Worm (Caenorhabditis elegans): ENCODE data around the gene nhr-182.

nhr-182 gene

ce11 chrV:2259750-2260149, at the start of gene nhr-182:
TSS of gene nhr-182 (minus strand) at chrV:2259927.
- no peak for TF ChIP-seq ref-1 (GFP tag; conservative IDR thresholded peaks at IDR 0.05)
- TF ChIP-seq med-1 (GFP tag; optimal IDR thresholded peaks at IDR 0.05; ENCODE audit: insufficient read depth): no peak
- no peak for TF ChIP-seq flt-1 (GFP tag; IDR thresholded peaks at IDR 0.05)
- TF ChIP-seq cog-1 (tag; optimal IDR thresholded peaks at IDR 0.05): no peak
- no peak for TF ChIP-seq T22C8.4 (GFP tag; IDR thresholded peaks at IDR 0.05)
- no peak for TF ChIP-seq ztf-29 (GFP tag; IDR thresholded peaks at IDR 0.05)
- TF ChIP-seq klf-2 (GFP tag; conservative IDR thresholded peaks at IDR 0.05): no peak
- TF ChIP-seq tab-1 (GFP tag; IDR thresholded peaks at IDR 0.05): no peak
- no peak for TF ChIP-seq ztf-23 (GFP tag; IDR thresholded peaks at IDR 0.05)

- TF ChIP-seq T22C8.4 (GFP tag; IDR thresholded peaks at IDR 0.05) (no peak), flt-1 (GFP tag; IDR thresholded peaks at IDR 0.05) (no peak), cog-1 (tag; optimal IDR thresholded peaks at IDR 0.05) (no peak)
Observed at ce11 chrV:2308246-2308645, 48.5 kb upstream of the nhr-182 start.

DNA sequence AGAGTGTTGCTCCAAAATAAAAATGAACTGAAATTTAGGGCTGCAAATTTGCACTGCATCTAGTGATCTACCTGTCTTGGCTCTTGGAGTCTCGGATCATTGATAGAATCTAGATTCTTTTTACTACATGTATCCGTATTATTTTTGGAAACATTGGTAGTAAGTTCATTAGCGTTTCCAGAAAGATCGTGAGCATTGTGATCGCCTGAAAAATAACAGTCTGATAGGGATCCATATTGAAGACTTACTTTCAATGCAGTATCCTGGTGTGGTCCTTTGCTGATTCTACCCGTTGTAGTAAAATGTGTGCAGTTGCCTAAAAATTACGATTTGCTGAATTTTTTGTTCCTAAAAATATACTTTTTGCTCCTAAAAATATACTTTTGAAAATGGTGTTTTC, 46.7 kb upstream of the nhr-182 start:
- TF ChIP-seq ztf-29 (GFP tag; IDR thresholded peaks at IDR 0.05) (no peak), med-1 (GFP tag; optimal IDR thresholded peaks at IDR 0.05; ENCODE audit: insufficient read depth) (no peak), T22C8.4 (GFP tag; IDR thresholded peaks at IDR 0.05) (no peak), klf-2 (GFP tag; conservative IDR thresholded peaks at IDR 0.05) (no peak), ztf-23 (GFP tag; IDR thresholded peaks at IDR 0.05) (no peak), flt-1 (GFP tag; IDR thresholded peaks at IDR 0.05) (no peak), tab-1 (GFP tag; IDR thresholded peaks at IDR 0.05) (no peak), cog-1 (tag; optimal IDR thresholded peaks at IDR 0.05) (no peak), ref-1 (GFP tag; conservative IDR thresholded peaks at IDR 0.05) (no peak)

DNA sequence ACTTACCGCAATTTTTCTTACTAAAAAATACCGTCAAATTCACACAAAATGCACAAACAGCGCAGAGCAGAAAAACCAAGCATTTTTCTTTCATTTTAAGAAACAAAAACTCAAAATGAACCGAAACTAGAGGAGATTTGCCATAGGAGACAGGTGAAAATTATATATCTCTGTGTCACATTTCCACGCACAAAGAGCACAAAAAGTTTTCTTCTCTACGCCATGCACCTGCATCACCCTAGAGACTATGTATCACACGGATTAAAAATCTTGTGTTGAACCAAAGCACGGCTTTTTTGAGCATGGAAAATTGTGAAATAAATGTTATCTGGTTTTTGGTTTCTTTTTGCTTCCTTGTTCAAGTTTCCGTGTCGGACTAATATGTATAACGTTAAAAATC, 44.0 kb upstream of the nhr-182 start, which contains the start of gene irld-15:
irld-15 (minus strand) TSS at position 101 of the 400 bp plus-strand sequence.
- no peak for TF ChIP-seq ref-1 (GFP tag; conservative IDR thresholded peaks at IDR 0.05)
- no peak for TF ChIP-seq klf-2 (GFP tag; conservative IDR thresholded peaks at IDR 0.05)
- no peak for TF ChIP-seq T22C8.4 (GFP tag; IDR thresholded peaks at IDR 0.05)
- TF ChIP-seq tab-1 (GFP tag; IDR thresholded peaks at IDR 0.05): no peak
- no peak for TF ChIP-seq ztf-29 (GFP tag; IDR thresholded peaks at IDR 0.05)
- no peak for TF ChIP-seq cog-1 (tag; optimal IDR thresholded peaks at IDR 0.05)
- no peak for TF ChIP-seq flt-1 (GFP tag; IDR thresholded peaks at IDR 0.05)
- TF ChIP-seq ztf-23 (GFP tag; IDR thresholded peaks at IDR 0.05): no peak
- TF ChIP-seq med-1 (GFP tag; optimal IDR thresholded peaks at IDR 0.05; ENCODE audit: insufficient read depth): no peak

DNA sequence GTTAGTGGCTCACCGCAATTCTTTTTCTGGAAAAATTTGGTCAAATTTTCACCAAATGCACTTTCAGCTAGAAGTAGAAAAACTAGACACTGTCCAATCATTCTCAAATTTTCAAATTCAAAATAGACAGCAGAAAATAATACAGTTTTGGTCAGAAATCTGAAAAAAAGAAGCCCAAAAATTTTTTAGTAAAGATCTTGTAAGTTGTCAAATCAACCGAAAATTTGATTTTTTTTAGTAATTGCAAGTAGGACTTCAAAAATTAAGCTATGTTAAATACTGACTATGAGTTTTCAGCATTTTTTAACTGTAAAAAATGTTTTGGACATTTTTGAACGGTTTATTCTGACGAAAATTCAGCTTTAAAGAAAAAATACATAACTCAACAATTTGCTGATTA, 41.2 kb upstream of the nhr-182 start, which contains the start of gene Y19D10B.8:
Y19D10B.8 (minus strand) TSS at position 101 of the 400 bp plus-strand sequence.
- TF ChIP-seq flt-1 (GFP tag; IDR thresholded peaks at IDR 0.05) (no peak), med-1 (GFP tag; optimal IDR thresholded peaks at IDR 0.05; ENCODE audit: insufficient read depth) (no peak)

DNA sequence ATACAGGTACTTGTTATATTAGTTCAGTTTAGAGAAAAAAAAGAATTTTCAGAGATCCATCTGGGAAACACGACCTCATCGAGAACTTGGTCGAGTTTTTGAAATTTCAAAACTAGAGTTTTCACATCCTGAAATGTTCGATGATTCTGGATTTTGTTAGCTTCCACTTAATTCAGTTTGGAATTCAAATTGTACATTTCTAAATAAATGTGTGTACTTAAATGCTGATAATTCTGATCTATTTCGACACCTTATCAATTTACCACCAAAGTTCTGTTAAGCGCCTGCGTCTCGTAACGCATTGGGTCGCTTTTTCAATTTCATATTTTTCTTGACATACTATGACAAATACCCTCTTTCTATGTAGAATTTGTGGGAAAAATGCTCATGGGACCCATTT, 34.9 kb upstream of the nhr-182 start, which contains the start of gene nhr-226:
nhr-226 (plus strand) TSS at position 301 of the 400 bp plus-strand sequence.
- TF ChIP-seq flt-1 (GFP tag; IDR thresholded peaks at IDR 0.05) (no peak), ztf-29 (GFP tag; IDR thresholded peaks at IDR 0.05) (no peak), ref-1 (GFP tag; conservative IDR thresholded peaks at IDR 0.05) (no peak), cog-1 (tag; optimal IDR thresholded peaks at IDR 0.05) (no peak), tab-1 (GFP tag; IDR thresholded peaks at IDR 0.05) (no peak), T22C8.4 (GFP tag; IDR thresholded peaks at IDR 0.05) (no peak), ztf-23 (GFP tag; IDR thresholded peaks at IDR 0.05) (no peak), med-1 (GFP tag; optimal IDR thresholded peaks at IDR 0.05; ENCODE audit: insufficient read depth) (no peak), klf-2 (GFP tag; conservative IDR thresholded peaks at IDR 0.05) (no peak)

DNA sequence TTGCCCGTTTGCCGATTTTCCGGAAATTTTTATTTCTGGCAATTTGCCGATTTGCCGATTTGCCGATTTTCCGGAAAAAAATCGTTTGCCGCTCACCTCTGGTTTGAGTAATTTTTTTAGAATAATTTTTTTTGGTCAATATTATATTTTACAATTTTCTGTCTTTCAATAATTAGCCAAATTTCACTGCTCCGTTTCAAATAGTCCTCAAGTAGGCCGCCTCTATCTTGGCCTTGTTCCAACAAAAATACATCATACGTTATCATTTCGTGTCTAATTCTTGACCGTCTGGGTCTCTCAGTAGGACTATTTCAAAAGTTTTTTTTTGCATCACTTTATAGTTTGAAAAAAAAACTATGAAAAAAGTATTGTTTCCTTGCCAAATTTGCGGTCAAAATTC, 32.5 kb upstream of the nhr-182 start, which contains the start of gene nhr-115:
nhr-115 (plus strand) TSS at position 301 of the 400 bp plus-strand sequence.
- TF ChIP-seq tab-1 (GFP tag; IDR thresholded peaks at IDR 0.05): no peak
- TF ChIP-seq ztf-23 (GFP tag; IDR thresholded peaks at IDR 0.05): no peak
- no peak for TF ChIP-seq cog-1 (tag; optimal IDR thresholded peaks at IDR 0.05)
- TF ChIP-seq ref-1 (GFP tag; conservative IDR thresholded peaks at IDR 0.05): no peak

ce11 chrV:2290329-2290728, 30.6 kb upstream of the nhr-182 start, which contains the start of gene nhr-225:
TSS of gene nhr-225 (minus strand) at chrV:2290474.
- TF ChIP-seq med-1 (GFP tag; optimal IDR thresholded peaks at IDR 0.05; ENCODE audit: insufficient read depth) (no peak), T22C8.4 (GFP tag; IDR thresholded peaks at IDR 0.05) (no peak), tab-1 (GFP tag; IDR thresholded peaks at IDR 0.05) (no peak), ztf-29 (GFP tag; IDR thresholded peaks at IDR 0.05) (no peak), ztf-23 (GFP tag; IDR thresholded peaks at IDR 0.05) (no peak), flt-1 (GFP tag; IDR thresholded peaks at IDR 0.05) (no peak), klf-2 (GFP tag; conservative IDR thresholded peaks at IDR 0.05) (no peak), cog-1 (tag; optimal IDR thresholded peaks at IDR 0.05) (no peak), ref-1 (GFP tag; conservative IDR thresholded peaks at IDR 0.05) (no peak)

DNA sequence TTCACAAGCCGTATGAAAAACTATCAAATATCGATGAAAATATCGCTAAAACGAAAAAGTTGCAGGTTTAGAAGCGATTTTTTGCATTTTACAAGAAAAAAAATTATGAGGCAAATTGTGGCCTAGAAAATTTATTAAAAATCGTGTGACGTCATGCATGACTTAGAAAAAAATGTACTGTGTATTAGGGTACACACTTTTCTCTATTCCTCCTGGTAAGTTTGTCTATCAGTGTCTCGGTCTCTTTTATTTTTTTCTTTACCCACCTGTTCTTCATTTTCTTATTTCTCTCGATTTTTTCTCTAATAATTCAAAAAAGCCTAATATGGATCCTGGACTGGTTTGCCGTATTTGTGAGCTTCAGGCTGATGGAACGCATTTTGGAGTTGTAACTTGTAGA, 25.4 kb upstream of the nhr-182 start, which contains the start of gene nhr-227:
nhr-227 (plus strand) TSS at position 326 of the 400 bp plus-strand sequence.
- TF ChIP-seq ztf-23 (GFP tag; IDR thresholded peaks at IDR 0.05) (no peak), klf-2 (GFP tag; conservative IDR thresholded peaks at IDR 0.05) (no peak), tab-1 (GFP tag; IDR thresholded peaks at IDR 0.05) (no peak), flt-1 (GFP tag; IDR thresholded peaks at IDR 0.05) (no peak), ztf-29 (GFP tag; IDR thresholded peaks at IDR 0.05) (no peak), med-1 (GFP tag; optimal IDR thresholded peaks at IDR 0.05; ENCODE audit: insufficient read depth) (no peak), cog-1 (tag; optimal IDR thresholded peaks at IDR 0.05) (no peak), T22C8.4 (GFP tag; IDR thresholded peaks at IDR 0.05) (no peak), ref-1 (GFP tag; conservative IDR thresholded peaks at IDR 0.05) (no peak)

DNA sequence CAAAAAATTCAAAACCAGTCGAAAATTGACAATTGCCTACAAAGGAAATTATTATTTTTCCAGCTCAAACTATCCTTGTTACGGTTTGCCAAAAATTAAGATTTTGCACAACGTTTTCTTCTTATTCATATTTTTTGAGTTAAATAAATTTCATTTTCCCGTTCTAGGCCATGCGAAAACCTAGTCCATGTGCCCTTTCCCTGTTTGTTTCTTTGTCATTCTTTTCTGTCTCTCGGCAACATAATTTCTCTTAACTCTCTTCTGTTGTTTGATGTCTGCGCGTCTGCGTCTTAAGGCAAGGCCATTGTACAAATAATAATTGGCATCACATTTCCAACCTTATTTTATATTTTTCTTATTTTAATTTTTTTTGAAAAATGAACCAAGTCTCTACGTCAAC, 21.8 kb upstream of the nhr-182 start, which contains the start of gene nhr-228:
nhr-228 (plus strand) TSS at position 261 of the 400 bp plus-strand sequence.
- no peak for TF ChIP-seq med-1 (GFP tag; optimal IDR thresholded peaks at IDR 0.05; ENCODE audit: insufficient read depth)
- peak; percentile 18 for TF ChIP-seq cog-1 (tag; optimal IDR thresholded peaks at IDR 0.05)
